Worm (Caenorhabditis elegans): ENCODE measurements around the gene T24H7.2.

T24H7.2 gene

ce11 chrII:6219346-6219745, 27.8 kb upstream of the T24H7.2 start, which contains the start of gene mks-2:
Gene mks-2 (minus strand): TSS chrII:6219446.
- TF ChIP-seq hlh-1 (tag; optimal IDR thresholded peaks at IDR 0.05) (no peak), nhr-12 (tag; optimal IDR thresholded peaks at IDR 0.05) (no peak), mls-2 (tag; optimal IDR thresholded peaks at IDR 0.05) (no peak), cnd-1 (tag; optimal IDR thresholded peaks at IDR 0.05) (no peak), ceh-43 (GFP tag; optimal IDR thresholded peaks at IDR 0.05) (no peak)

- no peak for TF ChIP-seq tbx-8 (GFP tag; optimal IDR thresholded peaks at IDR 0.05)
- no peak for TF ChIP-seq lsy-2 (tag; optimal IDR thresholded peaks at IDR 0.05)
- TF ChIP-seq ham-2 (GFP tag; optimal IDR thresholded peaks at IDR 0.05): no peak
- TF ChIP-seq ztf-11 (tag; optimal IDR thresholded peaks at IDR 0.05): no peak
- TF ChIP-seq nhr-237 (tag; optimal IDR thresholded peaks at IDR 0.05): no peak
- TF ChIP-seq sptf-1 (tag; optimal IDR thresholded peaks at IDR 0.05): no peak
- TF ChIP-seq nhr-12 (tag; optimal IDR thresholded peaks at IDR 0.05): no peak
- no peak for TF ChIP-seq unc-62 (GFP tag; optimal IDR thresholded peaks at IDR 0.05)
- no peak for TF ChIP-seq zip-8 (tag; optimal IDR thresholded peaks at IDR 0.05)
- TF ChIP-seq snpc-4 (tag; optimal IDR thresholded peaks at IDR 0.05): no peak
- TF ChIP-seq nhr-2 (tag; optimal IDR thresholded peaks at IDR 0.05): no peak
- no peak for TF ChIP-seq blmp-1 (tag; optimal IDR thresholded peaks at IDR 0.05)
- TF ChIP-seq mls-2 (tag; optimal IDR thresholded peaks at IDR 0.05): no peak
- TF ChIP-seq pha-4 (tag; optimal IDR thresholded peaks at IDR 0.05): no peak
Observed at ce11 chrII:6221470-6221869, 25.6 kb upstream of the T24H7.2 start.

- no peak for TF ChIP-seq ceh-39 (tag; optimal IDR thresholded peaks at IDR 0.05)
- no peak for TF ChIP-seq sptf-1 (tag; optimal IDR thresholded peaks at IDR 0.05)
- TF ChIP-seq flh-1 (GFP tag; optimal IDR thresholded peaks at IDR 0.05): no peak
- no peak for TF ChIP-seq ceh-43 (GFP tag; optimal IDR thresholded peaks at IDR 0.05)
- TF ChIP-seq unc-39 (tag; optimal IDR thresholded peaks at IDR 0.05): no peak
- no peak for TF ChIP-seq nhr-28 (tag; optimal IDR thresholded peaks at IDR 0.05)
- no peak for TF ChIP-seq nhr-76 (tag; optimal IDR thresholded peaks at IDR 0.05)
- TF ChIP-seq drap-1 (GFP tag; optimal IDR thresholded peaks at IDR 0.05): no peak
- TF ChIP-seq cnd-1 (tag; optimal IDR thresholded peaks at IDR 0.05): no peak
- TF ChIP-seq bed-3 (GFP tag; optimal IDR thresholded peaks at IDR 0.05): no peak
- no peak for TF ChIP-seq nhr-2 (tag; optimal IDR thresholded peaks at IDR 0.05)
- TF ChIP-seq hlh-1 (tag; optimal IDR thresholded peaks at IDR 0.05): no peak
- TF ChIP-seq lsy-2 (tag; optimal IDR thresholded peaks at IDR 0.05): no peak
- no peak for TF ChIP-seq unc-62 (GFP tag; optimal IDR thresholded peaks at IDR 0.05)
- no peak for TF ChIP-seq mep-1 (tag; optimal IDR thresholded peaks at IDR 0.05)
- TF ChIP-seq ceh-83 (GFP tag; optimal IDR thresholded peaks at IDR 0.05): no peak
- TF ChIP-seq nhr-12 (tag; optimal IDR thresholded peaks at IDR 0.05): no peak
- no peak for TF ChIP-seq pha-4 (tag; optimal IDR thresholded peaks at IDR 0.05)
- TF ChIP-seq blmp-1 (tag; optimal IDR thresholded peaks at IDR 0.05): no peak
Observed at ce11 chrII:6222558-6222957, 24.6 kb upstream of the T24H7.2 start, which contains the start of gene C30B5.6. Gene C30B5.6 (minus strand): TSS chrII:6222658.

- no peak for TF ChIP-seq ztf-11 (tag; optimal IDR thresholded peaks at IDR 0.05)
- TF ChIP-seq elt-1 (tag; optimal IDR thresholded peaks at IDR 0.05; ENCODE audit: borderline replicate concordance, insufficient read depth): no peak
- no peak for TF ChIP-seq M03D4.4 (tag; optimal IDR thresholded peaks at IDR 0.05)
- no peak for TF ChIP-seq lin-32 (GFP tag; optimal IDR thresholded peaks at IDR 0.05)
- no peak for TF ChIP-seq nhr-76 (tag; optimal IDR thresholded peaks at IDR 0.05)
- no peak for TF ChIP-seq nhr-12 (tag; optimal IDR thresholded peaks at IDR 0.05)
- TF ChIP-seq flh-1 (GFP tag; optimal IDR thresholded peaks at IDR 0.05): no peak
- no peak for TF ChIP-seq pha-4 (tag; optimal IDR thresholded peaks at IDR 0.05)
- TF ChIP-seq snpc-4 (tag; optimal IDR thresholded peaks at IDR 0.05): no peak
- no peak for TF ChIP-seq nhr-28 (tag; optimal IDR thresholded peaks at IDR 0.05)
Observed at ce11 chrII:6223755-6224154, 23.4 kb upstream of the T24H7.2 start.

ce11 chrII:6226995-6227394, 20.1 kb upstream of the T24H7.2 start, which contains the start of gene srsy-2:
Gene srsy-2 (minus strand): TSS chrII:6227095.
- TF ChIP-seq bed-3 (GFP tag; optimal IDR thresholded peaks at IDR 0.05) (no peak), nhr-28 (tag; optimal IDR thresholded peaks at IDR 0.05) (no peak), ces-1 (GFP tag; optimal IDR thresholded peaks at IDR 0.05) (no peak), ceh-43 (GFP tag; optimal IDR thresholded peaks at IDR 0.05) (no peak), sem-2 (GFP tag; optimal IDR thresholded peaks at IDR 0.05) (no peak), lin-32 (GFP tag; optimal IDR thresholded peaks at IDR 0.05) (no peak), elt-3 (tag; optimal IDR thresholded peaks at IDR 0.05) (no peak), unc-39 (tag; optimal IDR thresholded peaks at IDR 0.05) (no peak), hlh-1 (tag; optimal IDR thresholded peaks at IDR 0.05) (no peak), ztf-11 (tag; optimal IDR thresholded peaks at IDR 0.05) (no peak), mab-5 (tag; optimal IDR thresholded peaks at IDR 0.05) (no peak), ceh-83 (GFP tag; optimal IDR thresholded peaks at IDR 0.05) (no peak), unc-120 (tag; optimal IDR thresholded peaks at IDR 0.05; ENCODE audit: poor library complexity, severe bottlenecking) (no peak), M03D4.4 (tag; optimal IDR thresholded peaks at IDR 0.05) (no peak), drap-1 (GFP tag; optimal IDR thresholded peaks at IDR 0.05) (no peak), ham-2 (GFP tag; optimal IDR thresholded peaks at IDR 0.05) (no peak)
